Fruit fly (Drosophila melanogaster) Kc167 (cell line): Measurements from ENCODE around the gene shakB.

ENCODE experiments used
- Myc ChIP-seq: fragments of >200 bp; optimal IDR thresholded peaks from 2 replicates; lab custom pipeline; 2017; ENCODE audit warnings: missing external identifiers
- Sin3A ChIP-seq: fragments of >200 bp; optimal IDR thresholded peaks from 2 replicates; lab custom pipeline; 2018; ENCODE audit warnings: missing external identifiers
- h ChIP-seq: fragments of >200 bp; optimal IDR thresholded peaks from 3 replicates; lab custom pipeline; 2018; ENCODE audit warnings: missing external identifiers
- psq ChIP-seq: fragments of >200 bp; optimal IDR thresholded peaks from 2 replicates; lab custom pipeline; 2017; ENCODE audit warnings: missing external identifiers
- ttk ChIP-seq: sonication (Bioruptor generic); optimal IDR thresholded peaks from 2 replicates; lab custom pipeline; 2017; ENCODE audit warnings: missing external identifiers

DNA sequence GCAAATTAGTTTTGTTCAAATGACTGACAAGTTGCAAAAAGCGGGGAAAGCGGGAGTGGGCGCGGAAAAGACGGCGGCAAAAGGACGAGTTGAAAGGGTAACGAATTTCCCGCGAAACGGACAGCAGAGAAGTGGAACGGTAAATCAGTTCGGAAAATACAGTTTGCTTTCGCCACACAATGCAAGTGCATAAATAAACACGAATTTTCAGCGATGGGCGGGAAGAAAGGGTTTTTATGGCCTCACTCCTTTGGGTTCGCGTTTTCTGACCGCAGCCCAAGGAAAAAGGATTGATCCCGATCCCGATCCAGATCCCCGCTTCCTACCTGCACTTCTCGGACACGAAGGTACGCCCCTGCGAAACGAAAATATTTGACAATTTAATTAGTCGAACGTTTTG, 213.5 kb downstream of the shakB start:
- TF ChIP-seq h (lab: Kevin White, UChicago) (no peak), Sin3A (lab: Kevin White, UChicago) (no peak), Myc (lab: Kevin White, UChicago) (no peak), ttk (no peak), psq (lab: Kevin White, UChicago) (no peak)
